Worm (Caenorhabditis elegans): ENCODE measurements around the gene ptrn-1.

The ptrn-1 gene

DNA sequence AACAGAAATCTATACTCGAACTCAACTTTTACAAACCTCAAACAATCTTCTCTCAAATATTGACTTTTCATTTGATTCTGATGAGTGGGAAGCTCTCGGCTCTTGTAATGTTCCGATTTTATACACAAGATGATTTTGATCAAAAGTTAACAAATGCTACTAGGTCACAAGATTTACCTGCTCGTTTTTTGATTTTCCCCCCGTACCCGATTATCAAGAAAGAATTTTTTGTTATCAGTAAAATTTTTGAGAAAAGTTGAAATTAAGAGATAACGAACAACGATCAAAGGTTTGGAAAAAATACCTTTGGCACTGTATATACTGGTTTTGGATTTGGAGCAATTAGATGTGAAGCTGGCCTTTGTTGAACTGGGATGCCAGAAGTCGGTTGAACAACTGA is 34.8 kb upstream of the ptrn-1 start (continued):
- peak; percentile 33 for TF ChIP-seq tbx-2 (tag; optimal IDR thresholded peaks at IDR 0.05)

- TF ChIP-seq nhr-85 (tag) (peak; percentile 97), lin-13 (GFP tag; optimal IDR thresholded peaks at IDR 0.05) (peak; percentile 39), tbx-2 (tag; optimal IDR thresholded peaks at IDR 0.05) (peak; percentile 67), elt-3 (tag; optimal IDR thresholded peaks at IDR 0.05) (peak in 4 of 6 experiments; percentile 40 to 94 (median 65)), aha-1 (tag; optimal IDR thresholded peaks at IDR 0.05) (no peak), nhr-71 (tag; optimal IDR thresholded peaks at IDR 0.05) (peak; percentile 91), unc-130 (tag; optimal IDR thresholded peaks at IDR 0.05) (peak; percentile 69), lsy-2 (tag; optimal IDR thresholded peaks at IDR 0.05) (peak in 1 of 2 experiments; percentile 66), snu-23 (GFP tag; optimal IDR thresholded peaks at IDR 0.05) (peak; percentile 81), blmp-1 (tag; optimal IDR thresholded peaks at IDR 0.05) (peak; percentile 82), rnt-1 (tag; optimal IDR thresholded peaks at IDR 0.05) (peak; percentile 10), pag-3 (tag; optimal IDR thresholded peaks at IDR 0.05; ENCODE audit: borderline replicate concordance, insufficient read depth) (no peak), nhr-11 (tag; optimal IDR thresholded peaks at IDR 0.05) (no peak), nhr-20 (tag; optimal IDR thresholded peaks at IDR 0.05) (peak; percentile 94), xbp-1 (tag; optimal IDR thresholded peaks at IDR 0.05) (peak; percentile 17), nhr-19 (GFP tag; conservative IDR thresholded peaks at IDR 0.05) (peak; percentile 80), egl-27 (tag; optimal IDR thresholded peaks at IDR 0.05) (no peak), C04F5.9 (tag; optimal IDR thresholded peaks at IDR 0.05) (no peak), skn-1 (tag; optimal IDR thresholded peaks at IDR 0.05) (peak; percentile 3), nhr-28 (tag; optimal IDR thresholded peaks at IDR 0.05) (no peak), dpl-1 (GFP tag; optimal IDR thresholded peaks at IDR 0.05) (peak in 1 of 3 experiments; percentile 30), lin-35 (GFP tag; optimal IDR thresholded peaks at IDR 0.05) (peak in 1 of 2 experiments; percentile 80), nhr-90 (tag; optimal IDR thresholded peaks at IDR 0.05; ENCODE audit: poor library complexity) (peak; percentile 80), ztf-11 (tag; optimal IDR thresholded peaks at IDR 0.05) (no peak), mep-1 (tag; optimal IDR thresholded peaks at IDR 0.05) (peak; percentile 66), efl-1 (optimal IDR thresholded peaks at IDR 0.05) (no peak), efl-1 (GFP tag; optimal IDR thresholded peaks at IDR 0.05 in 1 of 2) (peak in 1 of 2 experiments; percentile 92), efl-3 (GFP tag; optimal IDR thresholded peaks at IDR 0.05) (no peak), elt-2 (tag; optimal IDR thresholded peaks at IDR 0.05) (peak; percentile 70), fkh-10 (GFP tag; optimal IDR thresholded peaks at IDR 0.05) (no peak), swsn-7 (tag; optimal IDR thresholded peaks at IDR 0.05) (peak; percentile 16), lir-3 (tag; optimal IDR thresholded peaks at IDR 0.05; ENCODE audit: poor library complexity) (peak; percentile 38), unc-62 (GFP tag; optimal IDR thresholded peaks at IDR 0.05) (no peak), C16A3.4 (tag; optimal IDR thresholded peaks at IDR 0.05) (peak; percentile 63), nhr-47 (tag; optimal IDR thresholded peaks at IDR 0.05) (peak; percentile 46), mef-2 (tag; optimal IDR thresholded peaks at IDR 0.05) (no peak), vab-15 (tag; optimal IDR thresholded peaks at IDR 0.05) (no peak), lin-14 (GFP tag; optimal IDR thresholded peaks at IDR 0.05) (peak; percentile 88), irx-1 (tag; optimal IDR thresholded peaks at IDR 0.05) (peak; percentile 46), mdl-1 (tag; optimal IDR thresholded peaks at IDR 0.05) (peak in 1 of 2 experiments; percentile 97), dsc-1 (tag; optimal IDR thresholded peaks at IDR 0.05) (no peak)
Observed at ce11 chrX:17063749-17064252, 33.8 kb upstream of the ptrn-1 start.

Data from whole organism, L1 larva.